Worm (Caenorhabditis elegans): Measurements from ENCODE around the gene R08E3.3.

The R08E3.3 gene

ce11 chrX:4853060-4853459 is 34.7 kb downstream of the R08E3.3 start, which contains the start of gene F39C12.1 (continued):
- TF ChIP-seq fos-1 (tag; optimal IDR thresholded peaks at IDR 0.05) (no peak), mdl-1 (tag; optimal IDR thresholded peaks at IDR 0.05) (no peak), ztf-11 (tag; optimal IDR thresholded peaks at IDR 0.05) (no peak), ceh-28 (tag; optimal IDR thresholded peaks at IDR 0.05) (no peak), R02D3.7 (tag; optimal IDR thresholded peaks at IDR 0.05) (no peak), egl-27 (tag; optimal IDR thresholded peaks at IDR 0.05) (no peak), aly-2 (tag; optimal IDR thresholded peaks at IDR 0.05) (no peak), jun-1 (tag; optimal IDR thresholded peaks at IDR 0.05) (no peak)

- TF ChIP-seq ztf-11 (tag; optimal IDR thresholded peaks at IDR 0.05) (no peak), fos-1 (tag; optimal IDR thresholded peaks at IDR 0.05) (no peak), tbx-2 (tag; optimal IDR thresholded peaks at IDR 0.05) (no peak), pha-4 (tag; optimal IDR thresholded peaks at IDR 0.05) (no peak), ceh-82 (tag; optimal IDR thresholded peaks at IDR 0.05) (no peak), unc-39 (tag; optimal IDR thresholded peaks at IDR 0.05) (no peak), ztf-4 (tag; optimal IDR thresholded peaks at IDR 0.05) (no peak), nhr-67 (tag; optimal IDR thresholded peaks at IDR 0.05) (no peak), ZK546.5 (tag; optimal IDR thresholded peaks at IDR 0.05) (no peak), mml-1 (tag; optimal IDR thresholded peaks at IDR 0.05) (no peak), nhr-12 (tag; optimal IDR thresholded peaks at IDR 0.05) (no peak)
Measured at ce11 chrX:4859582-4860095, 41.2 kb downstream of the R08E3.3 start, which contains the start of gene add-1. add-1 (minus strand) TSS chrX:4860045.

ce11 chrX:4861413-4861812 is 43.0 kb downstream of the R08E3.3 start:
- TF ChIP-seq elt-1 (tag; optimal IDR thresholded peaks at IDR 0.05) (peak; percentile 78), nhr-23 (tag; optimal IDR thresholded peaks at IDR 0.05) (no peak), elt-2 (tag; optimal IDR thresholded peaks at IDR 0.05) (peak; percentile 1), nhr-25 (tag; optimal IDR thresholded peaks at IDR 0.05) (peak; percentile 37), pha-4 (tag; optimal IDR thresholded peaks at IDR 0.05) (peak; percentile 1), tbx-2 (tag; optimal IDR thresholded peaks at IDR 0.05) (no peak)

ce11 chrX:4862062-4862461 is 43.7 kb downstream of the R08E3.3 start:
- no peak for TF ChIP-seq nhr-11 (tag; optimal IDR thresholded peaks at IDR 0.05)
- peak; percentile 59 for TF ChIP-seq elt-2 (tag; optimal IDR thresholded peaks at IDR 0.05)
- no peak for TF ChIP-seq daf-12 (tag; optimal IDR thresholded peaks at IDR 0.05)
- no peak for TF ChIP-seq nhr-23 (tag; optimal IDR thresholded peaks at IDR 0.05)
- TF ChIP-seq egl-5 (tag; optimal IDR thresholded peaks at IDR 0.05) = no peak
- no peak for TF ChIP-seq ztf-4 (tag; optimal IDR thresholded peaks at IDR 0.05)
- peak; percentile 27 for TF ChIP-seq pqm-1 (tag; optimal IDR thresholded peaks at IDR 0.05)
- TF ChIP-seq zag-1 (tag; optimal IDR thresholded peaks at IDR 0.05) = no peak

ce11 chrX:4864214-4864613 is 45.8 kb downstream of the R08E3.3 start:
- TF ChIP-seq lin-39 (tag; optimal IDR thresholded peaks at IDR 0.05) (no peak), lsy-12 (tag; optimal IDR thresholded peaks at IDR 0.05) (no peak), zag-1 (tag; optimal IDR thresholded peaks at IDR 0.05) (no peak), nhr-11 (tag; optimal IDR thresholded peaks at IDR 0.05) (no peak), ceh-82 (tag; optimal IDR thresholded peaks at IDR 0.05) (no peak), ceh-16 (tag; optimal IDR thresholded peaks at IDR 0.05) (no peak), ceh-28 (tag; optimal IDR thresholded peaks at IDR 0.05) (no peak), nhr-237 (tag; optimal IDR thresholded peaks at IDR 0.05) (no peak), snpc-4 (tag; optimal IDR thresholded peaks at IDR 0.05) (no peak)

ce11 chrX:4865798-4866197 is 47.4 kb downstream of the R08E3.3 start, which contains the start of gene ntc-1:
ntc-1 (plus strand) TSS chrX:4866098.
- no peak for TF ChIP-seq egl-27 (tag; optimal IDR thresholded peaks at IDR 0.05)
- TF ChIP-seq skn-1 (tag; optimal IDR thresholded peaks at IDR 0.05) = no peak
- TF ChIP-seq eor-1 (tag; optimal IDR thresholded peaks at IDR 0.05) = no peak
- no peak for TF ChIP-seq tbx-2 (tag; optimal IDR thresholded peaks at IDR 0.05)
- TF ChIP-seq nhr-67 (tag; optimal IDR thresholded peaks at IDR 0.05) = no peak
- no peak for TF ChIP-seq snpc-4 (tag; optimal IDR thresholded peaks at IDR 0.05)
- no peak for TF ChIP-seq unc-62 (GFP tag; optimal IDR thresholded peaks at IDR 0.05)
- TF ChIP-seq fos-1 (tag; optimal IDR thresholded peaks at IDR 0.05) = no peak
- no peak for TF ChIP-seq nhr-76 (tag; optimal IDR thresholded peaks at IDR 0.05)

All from whole organism, L3 larva.